Fruit fly (Drosophila melanogaster) Kc167 (cell line): ENCODE data around the gene CG31321.

ENCODE experiments used
- Myc ChIP-seq: fragments of >200 bp; optimal IDR thresholded peaks from 2 replicates; lab custom pipeline; 2017; ENCODE audit warnings: missing external identifiers
- Sin3A ChIP-seq: fragments of >200 bp; optimal IDR thresholded peaks from 2 replicates; lab custom pipeline; 2018; ENCODE audit warnings: missing external identifiers
- h ChIP-seq: fragments of >200 bp; optimal IDR thresholded peaks from 3 replicates; lab custom pipeline; 2018; ENCODE audit warnings: missing external identifiers
- insv ChIP-seq: fragments of >200 bp; optimal IDR thresholded peaks from 3 replicates; lab custom pipeline; 2018; ENCODE audit warnings: missing external identifiers
- psq ChIP-seq: fragments of >200 bp; optimal IDR thresholded peaks from 2 replicates; lab custom pipeline; 2017; ENCODE audit warnings: missing external identifiers
- ttk ChIP-seq: sonication (Bioruptor generic); optimal IDR thresholded peaks from 2 replicates; lab custom pipeline; 2017; ENCODE audit warnings: missing external identifiers

The CG31321 gene

dm6 chr3R:14351418-14351817, 41.3 kb downstream of the CG31321 start:
- TF ChIP-seq Sin3A (no peak), insv (lab: Kevin White, UChicago) (no peak), psq (lab: Kevin White, UChicago) (no peak), ttk (no peak), h (no peak)

- TF ChIP-seq psq (lab: Kevin White, UChicago) (no peak), Sin3A (no peak), h (no peak), ttk (no peak), insv (lab: Kevin White, UChicago) (no peak), Myc (lab: Kevin White, UChicago) (no peak)
Measured at dm6 chr3R:14353733-14354152, 43.6 kb downstream of the CG31321 start.

DNA sequence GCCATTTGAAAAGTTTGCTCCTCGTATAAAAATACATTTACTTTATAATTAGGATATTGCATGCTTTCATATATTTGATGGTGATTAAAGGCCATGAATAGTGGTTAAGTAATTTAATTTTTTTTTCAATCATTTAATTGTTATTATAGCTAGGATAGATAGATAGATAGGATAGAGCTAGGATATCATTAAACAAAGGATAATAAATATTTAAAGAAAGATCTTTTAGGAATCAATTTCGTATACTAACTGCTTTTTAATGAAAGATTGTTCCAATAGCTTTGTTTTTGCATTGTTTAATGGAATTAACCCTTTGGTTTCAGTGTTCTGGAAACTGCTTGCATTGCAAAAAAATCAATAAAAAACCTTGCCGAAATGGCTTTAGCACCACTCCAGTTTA, 44.4 kb downstream of the CG31321 start:
- no peak for TF ChIP-seq h
- no peak for TF ChIP-seq Sin3A
- no peak for TF ChIP-seq psq (lab: Kevin White, UChicago)
- TF ChIP-seq Myc (lab: Kevin White, UChicago): no peak
- TF ChIP-seq ttk: no peak
- TF ChIP-seq insv (lab: Kevin White, UChicago): no peak

- no peak for TF ChIP-seq Sin3A
Measured at dm6 chr3R:14356619-14357018, 46.5 kb downstream of the CG31321 start.

- TF ChIP-seq ttk (no peak), psq (lab: Kevin White, UChicago) (no peak), Myc (lab: Kevin White, UChicago) (no peak), Sin3A (no peak), h (no peak), insv (lab: Kevin White, UChicago) (no peak)
Measured at dm6 chr3R:14357405-14357804, 47.2 kb downstream of the CG31321 start.

DNA sequence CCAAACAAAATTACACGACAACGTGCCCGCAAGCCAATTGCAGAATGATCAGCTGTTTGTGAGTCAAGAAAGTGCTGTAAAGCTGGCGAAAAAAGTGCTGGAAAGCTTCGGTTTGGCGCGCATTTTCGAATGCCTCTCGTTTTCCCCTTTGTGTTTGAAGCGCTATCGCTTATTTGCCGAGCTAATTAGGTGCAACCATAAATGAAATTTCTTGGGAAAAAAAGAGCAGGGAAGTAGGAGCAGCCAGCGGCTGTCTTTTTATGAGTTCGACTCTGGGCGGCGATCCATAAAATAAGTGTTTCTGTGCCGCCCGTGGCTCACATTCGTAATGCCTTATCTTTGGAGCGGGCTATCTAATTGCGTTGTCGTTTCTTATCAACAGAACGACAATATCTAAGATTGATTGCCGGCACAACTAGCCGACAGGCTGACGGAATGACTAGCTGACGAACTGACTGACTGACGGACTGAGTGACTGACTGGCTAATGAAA, 51.6 kb downstream of the CG31321 start, which contains the start of gene Dnaaf5:
Dnaaf5 (minus strand) TSS at position 46 of the 492 bp plus-strand sequence.
- TF ChIP-seq psq (lab: Kevin White, UChicago) (no peak), Sin3A (no peak), Myc (lab: Kevin White, UChicago) (no peak), ttk (no peak), h (no peak), insv (lab: Kevin White, UChicago) (no peak)

DNA sequence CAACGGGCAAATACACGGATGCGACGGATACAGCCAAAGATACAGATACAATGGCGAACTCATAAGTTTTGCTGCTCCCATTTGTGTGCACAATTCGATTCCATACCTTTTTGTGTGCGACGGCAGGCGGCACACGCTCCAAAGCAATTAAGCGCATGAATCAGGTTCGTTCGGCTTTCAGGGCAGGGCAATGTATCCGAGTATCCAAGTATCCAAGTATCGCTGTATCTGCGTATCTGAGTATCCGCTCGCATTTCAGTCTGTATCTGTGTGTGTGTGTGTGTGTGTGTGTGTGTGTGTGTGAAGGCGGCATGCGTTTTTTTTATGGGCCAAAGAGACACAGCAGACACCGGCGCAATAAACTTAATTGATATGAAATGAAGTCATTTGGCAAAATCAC, 53.0 kb downstream of the CG31321 start:
- TF ChIP-seq Myc (lab: Kevin White, UChicago) (no peak), h (no peak), ttk (no peak), insv (lab: Kevin White, UChicago) (no peak), Sin3A (no peak), psq (lab: Kevin White, UChicago) (no peak)
